Fruit fly (Drosophila melanogaster): Measurements from ENCODE around the gene pns.

The pns gene

dm6 chr3L:1579169-1579853, 42.4 kb downstream of the pns start (continued):
- TF ChIP-seq Xbp1 (GFP tag; optimal IDR thresholded peaks at IDR 0.05) (peak; percentile 40), CG33213 (GFP tag; optimal IDR thresholded peaks at IDR 0.05) (peak; percentile 61), CG9215 (GFP tag; IDR thresholded peaks at IDR 0.05) (no peak), h (optimal IDR thresholded peaks at IDR 0.05) (no peak), CG18619 (GFP tag; optimal IDR thresholded peaks at IDR 0.05) (peak; percentile 60), Bteb2 (GFP tag; optimal IDR thresholded peaks at IDR 0.05) (peak; percentile 25), CG4820 (GFP tag; optimal IDR thresholded peaks at IDR 0.05) (peak; percentile 61), jigr1 (GFP tag; IDR thresholded peaks at IDR 0.05) (0 out of 3 replicates have a peak, but pooled peaks have one; percentile 30), vfl (GFP tag; optimal IDR thresholded peaks at IDR 0.05) (no peak), GATAe (GFP tag; conservative IDR thresholded peaks at IDR 0.05) (peak; percentile 14; the same call in 1 of the 2 replicates), crc (GFP tag; optimal IDR thresholded peaks at IDR 0.05) (peak; percentile 64), Blimp-1 (GFP tag; optimal IDR thresholded peaks at IDR 0.05) (peak; percentile 92), jing (GFP tag; optimal IDR thresholded peaks at IDR 0.05) (peak; percentile 46), CG7963 (GFP tag; IDR thresholded peaks at IDR 0.05; ENCODE audit: partially characterized antibody) (no peak), CG4360 (GFP tag; IDR thresholded peaks at IDR 0.05) (peak; percentile 64), CG11398 (GFP tag; optimal IDR thresholded peaks at IDR 0.05) (peak; percentile 75), ac (GFP tag; optimal IDR thresholded peaks at IDR 0.05) (peak; percentile 91), Mrtf (GFP tag; IDR thresholded peaks at IDR 0.05) (no peak), ara (GFP tag; IDR thresholded peaks at IDR 0.05) (peak; percentile 84), CG12659 (GFP tag; optimal IDR thresholded peaks at IDR 0.05) (peak; percentile 44), CG14050 (GFP tag; IDR thresholded peaks at IDR 0.05) (peak; percentile 17; the same call in 1 of the 3 replicates), CG34376 (GFP tag; optimal IDR thresholded peaks at IDR 0.05) (peak; percentile 56), Usf (GFP tag; optimal IDR thresholded peaks at IDR 0.05) (peak; percentile 41), Nf-YA (GFP tag; IDR thresholded peaks at IDR 0.05) (peak; percentile 57; the same call in 1 of the 2 replicates), fd3F (GFP tag; optimal IDR thresholded peaks at IDR 0.05) (no peak), CG11456 (GFP tag; IDR thresholded peaks at IDR 0.05) (no peak), dm (GFP tag; optimal IDR thresholded peaks at IDR 0.05) (peak; percentile 5), CG4617 (GFP tag; optimal IDR thresholded peaks at IDR 0.05; ENCODE audit: borderline replicate concordance) (peak; percentile 29), Doc3 (GFP tag; IDR thresholded peaks at IDR 0.05; ENCODE audit: partially characterized antibody) (no peak), esg (GFP tag; conservative IDR thresholded peaks at IDR 0.05) (no peak; the same call in 1 of the 2 replicates), CG7786 (GFP tag; optimal IDR thresholded peaks at IDR 0.05) (peak; percentile 46), gem (tag; optimal IDR thresholded peaks at IDR 0.05) (peak; percentile 79), CG15011 (GFP tag; optimal IDR thresholded peaks at IDR 0.05) (peak; percentile 71), danr (GFP tag; IDR thresholded peaks at IDR 0.05) (no peak), HmgZ (tag; optimal IDR thresholded peaks at IDR 0.05) (peak; percentile 62), croc (GFP tag; conservative IDR thresholded peaks at IDR 0.05) (peak; percentile 45), HLH4C (GFP tag; IDR thresholded peaks at IDR 0.05; ENCODE audit: partially characterized antibody) (no peak), Drgx (GFP tag; IDR thresholded peaks at IDR 0.05) (no peak), E2f1 (GFP tag; IDR thresholded peaks at IDR 0.05) (0 out of 2 replicates have a peak, but pooled peaks have one; percentile 48), H2.0 (GFP tag; IDR thresholded peaks at IDR 0.05) (peak; percentile 52), CG18764 (GFP tag; optimal IDR thresholded peaks at IDR 0.05) (peak; percentile 78), crp (GFP tag; optimal IDR thresholded peaks at IDR 0.05) (peak in 1 of 2 experiments; percentile 27), zf30C (GFP tag; optimal IDR thresholded peaks at IDR 0.05) (no peak), CG6854 (GFP tag; optimal IDR thresholded peaks at IDR 0.05) (peak; percentile 6), HHEX (GFP tag; optimal IDR thresholded peaks at IDR 0.05) (peak; percentile 62), Atf-2 (GFP tag; optimal IDR thresholded peaks at IDR 0.05) (peak; percentile 52), Elba2 (GFP tag; optimal IDR thresholded peaks at IDR 0.05) (no peak), CG3065 (GFP tag; optimal IDR thresholded peaks at IDR 0.05) (peak; percentile 29), CG3995 (GFP tag; optimal IDR thresholded peaks at IDR 0.05) (peak; percentile 42), fd96Cb (tag; optimal IDR thresholded peaks at IDR 0.05) (peak; percentile 44)

Data from whole organism, embryonic.